Worm (Caenorhabditis elegans) whole organism, L2 larva: Measurements from ENCODE around the gene R10D12.8.

Experiments used
- C34F6.9 ChIP-seq: fragments of 150-350 bp; optimal IDR thresholded peaks from 2 replicates; lab custom pipeline; 2014; ENCODE audit warnings: missing biosample characterization, missing genetic modification characterization
- F13H6.1 ChIP-seq: sonication (generic microtip); optimal IDR thresholded peaks from 2 replicates; lab custom pipeline; 2016; ENCODE audit warnings: missing genetic modification characterization, missing compliant biosample characterization
- R02D3.7 ChIP-seq: fragments of 150-350 bp; optimal IDR thresholded peaks from 2 replicates; lab custom pipeline; 2014; ENCODE audit warnings: missing biosample characterization, missing genetic modification characterization
- Y55F3AM.14 ChIP-seq: fragments of 200-800 bp; sonication (Bioruptor generic); optimal IDR thresholded peaks from 2 replicates; lab custom pipeline; 2018; ENCODE audit warnings: mild to moderate bottlenecking, missing genetic modification characterization, missing compliant biosample characterization
- ZK546.5 ChIP-seq: sonication (generic microtip); optimal IDR thresholded peaks from 2 replicates; lab custom pipeline; 2017; ENCODE audit warnings: missing biosample characterization, missing genetic modification characterization
- alr-1 ChIP-seq: fragments of 150-350 bp; optimal IDR thresholded peaks from 2 replicates; lab custom pipeline; 2014; ENCODE audit warnings: missing biosample characterization, missing genetic modification characterization
- aly-2 ChIP-seq: fragments of 150-350 bp; optimal IDR thresholded peaks from 2 replicates; lab custom pipeline; 2014; ENCODE audit warnings: missing biosample characterization, missing genetic modification characterization
- ama-1 ChIP-seq: fragments of 150-350 bp; optimal IDR thresholded peaks from 2 replicates; lab custom pipeline; 2018; ENCODE audit warnings: inconsistent platforms
- blmp-1 ChIP-seq: sonication (generic microtip); optimal IDR thresholded peaks from 2 replicates; lab custom pipeline; 2017; ENCODE audit warnings: missing genetic modification characterization, mild to moderate bottlenecking, missing compliant biosample characterization, antibody characterized with exemption, moderate library complexity; ENCODE audit not compliant: insufficient read depth
- ceh-16 ChIP-seq: fragments of 150-350 bp; optimal IDR thresholded peaks from 2 replicates; lab custom pipeline; 2014; ENCODE audit warnings: missing biosample characterization, missing genetic modification characterization
- ceh-82 ChIP-seq: fragments of 150-350 bp; optimal IDR thresholded peaks from 2 replicates; lab custom pipeline; 2014; ENCODE audit warnings: missing biosample characterization, missing genetic modification characterization
- crh-2 ChIP-seq: sonication (generic microtip); optimal IDR thresholded peaks from 2 replicates; lab custom pipeline; 2017; ENCODE audit warnings: missing biosample characterization, missing genetic modification characterization
- dmd-4 ChIP-seq: sonication (generic microtip); optimal IDR thresholded peaks from 2 replicates; lab custom pipeline; 2017; ENCODE audit warnings: missing biosample characterization, missing genetic modification characterization
- egl-27 ChIP-seq: sonication (generic microtip); optimal IDR thresholded peaks from 3 replicates; lab custom pipeline; 2017; ENCODE audit warnings: missing biosample characterization, missing genetic modification reagents, missing genetic modification characterization
- elt-1 ChIP-seq: fragments of 150-350 bp; optimal IDR thresholded peaks from 2 replicates; lab custom pipeline; 2014; ENCODE audit warnings: missing biosample characterization, missing genetic modification characterization
- elt-3 ChIP-seq: sonication (generic microtip); optimal IDR thresholded peaks from 2 replicates; lab custom pipeline; 2017; ENCODE audit warnings: missing biosample characterization, missing genetic modification characterization
- fos-1 ChIP-seq: fragments of 150-350 bp; optimal IDR thresholded peaks from 2 replicates; lab custom pipeline; 2014; ENCODE audit warnings: missing biosample characterization, missing genetic modification characterization
- gmeb-1 ChIP-seq: fragments of 150-350 bp; optimal IDR thresholded peaks from 2 replicates; lab custom pipeline; 2014; ENCODE audit warnings: missing biosample characterization, missing genetic modification characterization
- lin-11 ChIP-seq: fragments of 150-350 bp; sonication (generic microtip); optimal IDR thresholded peaks from 2 replicates; lab custom pipeline; 2014; ENCODE audit warnings: missing biosample characterization, missing genetic modification characterization, inconsistent platforms, mixed read lengths
- lin-13 ChIP-seq: fragments of 150-350 bp; optimal IDR thresholded peaks from 2 replicates; lab custom pipeline; 2014; ENCODE audit warnings: missing biosample characterization, missing genetic modification reagents, missing genetic modification characterization
- lin-39 ChIP-seq: fragments of 150-350 bp; optimal IDR thresholded peaks from 2 replicates; lab custom pipeline; 2014; ENCODE audit warnings: missing biosample characterization, missing genetic modification reagents, missing genetic modification characterization
- lsy-2 ChIP-seq, 2 experiments: fragments of 150-350 bp in 1 of 2; sonication (generic microtip) in 1 of 2; optimal IDR thresholded peaks; 2 replicates each; lab custom pipeline; 2014 to 2017; ENCODE audit warnings: missing biosample characterization in 2 of 2, missing genetic modification characterization in 2 of 2
- mab-5 ChIP-seq: fragments of 150-350 bp; optimal IDR thresholded peaks from 2 replicates; lab custom pipeline; 2014; ENCODE audit warnings: missing biosample characterization, missing genetic modification characterization
- mbf-1 ChIP-seq: sonication (generic microtip); optimal IDR thresholded peaks from 2 replicates; lab custom pipeline; 2017; ENCODE audit warnings: missing biosample characterization, missing genetic modification characterization
- mdl-1 ChIP-seq, 2 experiments: fragments of 150-350 bp in 1 of 2; sonication (generic microtip) in 1 of 2; optimal IDR thresholded peaks; 2 replicates each; lab custom pipeline; 2017; ENCODE audit warnings: missing biosample characterization in 2 of 2, missing genetic modification characterization in 2 of 2
- nhr-10 ChIP-seq: sonication (generic microtip); optimal IDR thresholded peaks from 2 replicates; lab custom pipeline; 2017; ENCODE audit warnings: missing biosample characterization, missing genetic modification characterization
- nhr-11 ChIP-seq: fragments of 150-350 bp; optimal IDR thresholded peaks from 2 replicates; lab custom pipeline; 2014; ENCODE audit warnings: missing biosample characterization, missing genetic modification characterization
- nhr-12 ChIP-seq: fragments of 150-350 bp; optimal IDR thresholded peaks from 2 replicates; lab custom pipeline; 2014; ENCODE audit warnings: missing biosample characterization, missing genetic modification characterization
- nhr-129 ChIP-seq: fragments of 150-350 bp; optimal IDR thresholded peaks from 2 replicates; lab custom pipeline; 2014; ENCODE audit warnings: missing biosample characterization, missing genetic modification characterization
- nhr-21 ChIP-seq: fragments of 150-350 bp; optimal IDR thresholded peaks from 2 replicates; lab custom pipeline; 2014; ENCODE audit warnings: missing biosample characterization, missing genetic modification characterization
- nhr-23 ChIP-seq: fragments of 150-350 bp; optimal IDR thresholded peaks from 2 replicates; lab custom pipeline; 2014; ENCODE audit warnings: missing biosample characterization, missing genetic modification reagents, missing genetic modification characterization
- nhr-237 ChIP-seq: fragments of 150-350 bp; optimal IDR thresholded peaks from 2 replicates; lab custom pipeline; 2014; ENCODE audit warnings: missing biosample characterization, missing genetic modification characterization
- nhr-25 ChIP-seq: fragments of 150-350 bp; sonication (generic microtip); optimal IDR thresholded peaks from 3 replicates; lab custom pipeline; 2014; ENCODE audit warnings: missing biosample characterization, missing genetic modification characterization
- nhr-6 ChIP-seq: fragments of 150-350 bp; optimal IDR thresholded peaks from 2 replicates; lab custom pipeline; 2014; ENCODE audit warnings: missing biosample characterization, missing genetic modification characterization
- nhr-77 ChIP-seq: fragments of 150-350 bp; optimal IDR thresholded peaks from 2 replicates; lab custom pipeline; 2014; ENCODE audit warnings: missing biosample characterization, missing genetic modification characterization
- peb-1 ChIP-seq: fragments of 150-350 bp; optimal IDR thresholded peaks from 2 replicates; lab custom pipeline; 2014; ENCODE audit warnings: missing biosample characterization, missing genetic modification characterization
- sem-4 ChIP-seq: fragments of 150-350 bp; optimal IDR thresholded peaks from 2 replicates; lab custom pipeline; 2014; ENCODE audit warnings: missing biosample characterization, missing genetic modification reagents, missing genetic modification characterization
- skn-1 ChIP-seq: sonication (generic microtip); optimal IDR thresholded peaks from 2 replicates; lab custom pipeline; 2017; ENCODE audit warnings: missing biosample characterization, missing genetic modification characterization
- sma-3 ChIP-seq: sonication (generic microtip); optimal IDR thresholded peaks from 2 replicates; lab custom pipeline; 2016; ENCODE audit warnings: missing genetic modification reagents, missing genetic modification characterization, missing compliant biosample characterization
- sma-9 ChIP-seq, 2 experiments: fragments of 150-350 bp in 1 of 2; sonication (generic microtip) in 1 of 2; optimal IDR thresholded peaks; 2 replicates each; lab custom pipeline; 2014 to 2016; ENCODE audit warnings: missing genetic modification characterization in 2 of 2, mild to moderate bottlenecking in 1 of 2, missing biosample characterization in 1 of 2, missing compliant biosample characterization in 1 of 2, missing genetic modification reagents in 1 of 2, moderate library complexity in 1 of 2
- snpc-4 ChIP-seq: fragments of 150-350 bp; optimal IDR thresholded peaks from 2 replicates; lab custom pipeline; 2014; ENCODE audit warnings: missing biosample characterization, missing genetic modification characterization
- unc-39 ChIP-seq: fragments of 150-350 bp; optimal IDR thresholded peaks from 2 replicates; lab custom pipeline; 2014; ENCODE audit warnings: missing biosample characterization, missing genetic modification characterization
- unc-55 ChIP-seq: fragments of 150-350 bp; sonication (generic microtip); optimal IDR thresholded peaks from 3 replicates; lab custom pipeline; 2014; ENCODE audit warnings: missing biosample characterization, missing genetic modification reagents, missing genetic modification characterization
- unc-62 ChIP-seq: fragments of 150-350 bp; optimal IDR thresholded peaks from 2 replicates; lab custom pipeline; 2014; ENCODE audit warnings: missing biosample characterization, missing genetic modification reagents, missing genetic modification characterization
- zag-1 ChIP-seq: fragments of 150-350 bp; optimal IDR thresholded peaks from 2 replicates; lab custom pipeline; 2014; ENCODE audit warnings: missing biosample characterization, missing genetic modification characterization
- ztf-1 ChIP-seq: fragments of 200-800 bp; sonication (Bioruptor generic); conservative IDR thresholded peaks from 2 replicates; pipeline ENCODE4 v1.3.6; 2022; ENCODE audit warnings: missing genetic modification characterization, missing compliant biosample characterization
- ztf-11 ChIP-seq: sonication (generic microtip); optimal IDR thresholded peaks from 2 replicates; lab custom pipeline; 2017; ENCODE audit warnings: missing biosample characterization, missing genetic modification characterization
- ztf-4 ChIP-seq: fragments of 150-350 bp; optimal IDR thresholded peaks from 2 replicates; lab custom pipeline; 2014; ENCODE audit warnings: missing biosample characterization, missing genetic modification characterization

Gene R10D12.8

ce11 chrV:13909400-13909799 lies 43.7 kb downstream of the R10D12.8 start, which contains the start of gene C06B3.7:
C06B3.7 (plus strand) TSS chrV:13909686.
- TF ChIP-seq C34F6.9 (tag; lab: Kevin White, UChicago) (peak; percentile 91), ztf-1 (GFP tag; lab: Robert Waterston, UW) (no peak), R02D3.7 (tag; lab: Kevin White, UChicago) (no peak), unc-39 (no peak), Y55F3AM.14 (GFP tag; lab: Kevin White, UChicago) (no peak), snpc-4 (tag; lab: Kevin White, UChicago) (peak; percentile 46), ceh-82 (tag; lab: Kevin White, UChicago) (no peak), lin-11 (tag; lab: Kevin White, UChicago) (no peak), nhr-77 (no peak), crh-2 (tag; lab: Kevin White, UChicago) (peak; percentile 95), alr-1 (tag; lab: Kevin White, UChicago) (no peak), F13H6.1 (tag; lab: Kevin White, UChicago) (peak; percentile 65), gmeb-1 (tag; lab: Kevin White, UChicago) (peak; percentile 61), sma-9 (GFP tag; optimal IDR thresholded peaks at IDR 0.05; lab: Kevin White, UChicago) (peak; percentile 96), sma-9 (tag; optimal IDR thresholded peaks at IDR 0.05; lab: Kevin White, UChicago) (no peak), peb-1 (tag; lab: Kevin White, UChicago) (no peak), aly-2 (tag; lab: Kevin White, UChicago) (no peak), lsy-2 (tag; optimal IDR thresholded peaks at IDR 0.05; lab: Kevin White, UChicago) (peak; percentile 15 to 89), nhr-6 (tag; lab: Kevin White, UChicago) (no peak), mbf-1 (no peak), elt-1 (no peak), ceh-16 (tag; lab: Kevin White, UChicago) (no peak), blmp-1 (tag; lab: Kevin White, UChicago) (peak; percentile 55), mab-5 (peak; percentile 24), ZK546.5 (tag; lab: Kevin White, UChicago) (no peak), nhr-237 (tag; lab: Kevin White, UChicago) (no peak), zag-1 (tag; lab: Kevin White, UChicago) (no peak), fos-1 (peak; percentile 77), unc-55 (peak; percentile 73), nhr-25 (tag; lab: Kevin White, UChicago) (peak; percentile 93), skn-1 (tag; lab: Kevin White, UChicago) (peak; percentile 21), lin-39 (no peak), mdl-1 (tag; optimal IDR thresholded peaks at IDR 0.05; lab: Kevin White, UChicago) (peak in 1 of 2 experiments; percentile 74), dmd-4 (tag; lab: Kevin White, UChicago) (no peak), elt-3 (tag; lab: Kevin White, UChicago) (no peak), nhr-10 (no peak), egl-27 (tag; lab: Kevin White, UChicago) (peak; percentile 45), sem-4 (tag; lab: Kevin White, UChicago) (peak; percentile 85), nhr-129 (tag; lab: Kevin White, UChicago) (peak; percentile 99), nhr-12 (no peak), ztf-11 (no peak), lin-13 (GFP tag; lab: Kevin White, UChicago) (peak; percentile 47), ztf-4 (tag; lab: Kevin White, UChicago) (peak; percentile 75), nhr-11 (tag; lab: Kevin White, UChicago) (no peak), sma-3 (GFP tag; lab: Kevin White, UChicago) (peak; percentile 88), ama-1 (peak; percentile 75), nhr-21 (tag; lab: Kevin White, UChicago) (peak; percentile 93), unc-62 (GFP tag; lab: Kevin White, UChicago) (no peak), nhr-23 (tag; lab: Kevin White, UChicago) (no peak)
